Worm (Caenorhabditis elegans) whole organism, L4/young adult: ENCODE results near the gene T05C12.15.
A peak's percentile ranks its signal among the peaks of the same experiment; 100 is the strongest.

Source experiments
- W03F9.2 ChIP-seq: fragments of 150-350 bp; optimal IDR thresholded peaks from 2 replicates; lab custom pipeline; 2014; ENCODE audit warnings: missing biosample characterization, missing genetic modification characterization
- dao-5 ChIP-seq: sonication (generic microtip); optimal IDR thresholded peaks from 2 replicates; lab custom pipeline; 2016; ENCODE audit warnings: missing genotype, missing genetic modification characterization, moderate library complexity, missing compliant biosample characterization
- him-1 ChIP-seq: sonication (generic microtip); optimal IDR thresholded peaks from 2 replicates; lab custom pipeline; 2016; ENCODE audit warnings: missing genotype, missing genetic modification reagents, missing genetic modification characterization, missing compliant biosample characterization

Gene T05C12.15

DNA sequence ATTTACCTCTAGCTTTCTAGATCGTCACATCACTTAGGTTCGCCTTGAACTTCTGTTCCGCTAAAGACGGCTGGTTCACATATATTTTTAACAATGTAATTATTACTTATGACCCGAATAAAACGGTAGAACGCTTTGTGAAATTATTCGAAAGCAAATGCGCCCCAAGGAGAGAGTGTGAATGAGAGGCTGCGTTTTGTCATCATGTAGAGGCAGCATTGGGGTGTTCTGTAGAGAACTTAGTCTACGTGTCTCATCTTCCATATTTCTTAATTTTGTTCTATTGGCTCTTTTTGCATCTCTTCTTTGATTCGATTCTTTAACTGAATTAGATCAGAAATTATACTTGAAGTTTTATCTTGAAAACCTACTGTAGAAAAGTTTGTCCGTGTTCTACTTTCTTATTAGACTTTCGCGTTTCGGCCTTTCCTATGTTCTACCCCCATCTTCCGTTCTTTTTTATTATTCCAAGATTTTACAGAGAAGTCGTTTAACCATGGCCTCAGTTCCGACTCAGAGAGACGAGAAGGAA, 31.3 kb upstream of the T05C12.15 start, which contains the start of gene cdc-48.2:
TSS of gene cdc-48.2 (plus strand) at position 482 of the 532 bp plus-strand sequence.
- TF ChIP-seq him-1 (tag; lab: Kevin White, UChicago) (no peak), dao-5 (tag; lab: Kevin White, UChicago) (no peak), W03F9.2 (tag; lab: Kevin White, UChicago) (no peak)

DNA sequence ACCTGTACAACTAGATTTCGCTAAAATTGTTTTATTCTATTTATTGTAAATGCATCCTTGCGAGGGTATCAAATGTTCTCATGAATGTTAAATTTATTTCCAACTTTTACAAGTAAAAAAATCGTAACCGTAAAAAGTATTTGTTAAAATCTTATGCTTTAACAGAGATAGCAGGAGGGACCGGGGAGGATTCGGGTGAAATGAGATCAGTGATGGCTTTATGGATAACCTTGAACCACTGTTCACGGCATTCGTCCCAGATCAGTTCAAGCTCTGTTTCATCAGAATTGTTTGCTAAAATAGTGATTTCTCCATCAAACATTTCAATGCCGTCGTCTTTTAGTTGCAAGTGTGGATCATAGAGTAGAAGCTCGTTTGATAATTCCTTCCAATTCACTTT, 28.2 kb upstream of the T05C12.15 start:
- TF ChIP-seq dao-5 (tag; lab: Kevin White, UChicago) (no peak), W03F9.2 (tag; lab: Kevin White, UChicago) (no peak), him-1 (tag; lab: Kevin White, UChicago) (no peak)

DNA sequence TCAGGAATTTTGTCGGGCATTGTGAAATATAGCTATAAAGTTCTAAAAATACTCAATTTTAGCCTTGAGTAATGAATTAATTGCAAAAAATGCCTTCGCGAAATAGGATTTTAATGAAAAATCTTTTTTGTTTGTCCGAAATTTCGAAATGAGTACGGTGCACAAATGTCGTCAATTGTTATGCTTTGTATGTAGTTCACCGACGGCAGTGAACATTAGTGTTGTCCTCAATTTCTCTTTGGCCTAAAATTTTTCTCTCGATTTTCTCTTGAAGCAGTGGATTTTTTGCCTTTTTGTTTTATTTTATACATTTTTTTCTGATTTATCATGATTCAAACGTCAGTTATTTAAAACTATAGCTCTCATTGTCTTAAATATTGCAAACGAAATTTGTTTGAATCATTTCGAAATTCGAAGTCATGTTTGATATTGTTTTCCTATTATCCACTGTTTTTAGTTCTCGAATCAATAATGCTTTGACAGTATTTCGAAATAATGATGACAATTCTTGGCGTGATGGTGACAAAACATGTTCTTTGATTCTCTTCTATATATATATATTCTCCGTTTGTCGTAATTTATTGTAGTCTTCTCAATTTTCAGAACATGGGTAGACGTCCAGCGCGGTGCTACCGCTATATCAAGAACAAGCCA, 26.0 kb upstream of the T05C12.15 start, which contains the start of the genes ints-11 and rpl-10:
TSS of gene ints-11 (minus strand) at position 201 of the 654 bp plus-strand sequence.
TSS of gene rpl-10 (plus strand) at position 604 of the 654 bp plus-strand sequence.
- no peak for TF ChIP-seq dao-5 (tag; lab: Kevin White, UChicago)
- peak; percentile 76 for TF ChIP-seq W03F9.2 (tag; lab: Kevin White, UChicago)

- TF ChIP-seq dao-5 (tag; lab: Kevin White, UChicago), result no peak
- TF ChIP-seq him-1 (tag; lab: Kevin White, UChicago), result no peak
- no peak for TF ChIP-seq W03F9.2 (tag; lab: Kevin White, UChicago)
These were observed 24.8 kb upstream of the T05C12.15 start, which contains the start of gene F10B5.2 for ce11 chrII:8144543-8144942. Gene F10B5.2 (plus strand): TSS chrII:8144762.

ce11 chrII:8149930-8150329, 19.5 kb upstream of the T05C12.15 start, which contains the start of gene F10B5.3:
Gene F10B5.3 (minus strand): TSS chrII:8150030.
- no peak for TF ChIP-seq him-1 (tag; lab: Kevin White, UChicago)
- TF ChIP-seq dao-5 (tag; lab: Kevin White, UChicago), result no peak
- no peak for TF ChIP-seq W03F9.2 (tag; lab: Kevin White, UChicago)

DNA sequence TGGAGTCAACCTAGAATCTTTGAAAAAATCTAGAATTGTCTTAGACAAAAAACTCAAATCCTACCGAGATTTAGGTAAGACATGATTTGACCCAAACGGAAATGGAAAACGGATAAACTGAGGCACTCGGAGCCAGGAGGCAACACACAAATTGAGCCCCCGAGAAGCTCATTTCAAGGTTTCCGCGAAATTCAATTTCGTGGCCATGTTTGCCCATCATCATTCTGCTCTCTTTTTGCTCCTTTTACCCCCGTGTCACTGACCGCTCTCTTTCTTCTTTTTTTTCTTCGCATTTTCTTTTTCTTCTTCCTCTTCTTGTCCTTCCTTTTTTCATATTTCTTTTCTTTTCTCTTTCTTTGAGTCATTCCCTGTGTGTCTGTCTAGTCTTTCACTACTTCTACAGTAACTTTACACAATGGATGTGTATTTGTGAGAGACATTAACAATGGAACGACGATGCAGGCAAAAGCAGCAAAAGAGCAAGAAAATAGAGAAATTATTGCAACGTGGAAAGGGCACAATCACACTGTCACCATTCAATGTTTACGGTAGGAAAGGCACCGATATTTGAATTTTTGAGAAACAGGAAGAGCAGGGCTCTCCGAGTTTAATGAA, 16.6 kb upstream of the T05C12.15 start:
- TF ChIP-seq dao-5 (tag; lab: Kevin White, UChicago) (no peak), him-1 (tag; lab: Kevin White, UChicago) (no peak), W03F9.2 (tag; lab: Kevin White, UChicago) (no peak)

- TF ChIP-seq W03F9.2 (tag; lab: Kevin White, UChicago) (no peak), dao-5 (tag; lab: Kevin White, UChicago) (no peak), him-1 (tag; lab: Kevin White, UChicago) (no peak)
These were observed 12.5 kb upstream of the T05C12.15 start, which contains the start of the genes tub-1 and tmem-138 for ce11 chrII:8156845-8157373. Gene tub-1 (minus strand): TSS chrII:8156945. Gene tmem-138 (plus strand): TSS chrII:8157323.

ce11 chrII:8157991-8158390, 11.4 kb upstream of the T05C12.15 start, which contains the start of gene pch-2:
Gene pch-2 (plus strand): TSS chrII:8158349.
- TF ChIP-seq him-1 (tag; lab: Kevin White, UChicago), result no peak
- TF ChIP-seq dao-5 (tag; lab: Kevin White, UChicago), result no peak
- no peak for TF ChIP-seq W03F9.2 (tag; lab: Kevin White, UChicago)

ce11 chrII:8160916-8161315, 8.5 kb upstream of the T05C12.15 start:
- TF ChIP-seq dao-5 (tag; lab: Kevin White, UChicago) (no peak), W03F9.2 (tag; lab: Kevin White, UChicago) (no peak), him-1 (tag; lab: Kevin White, UChicago) (no peak)

DNA sequence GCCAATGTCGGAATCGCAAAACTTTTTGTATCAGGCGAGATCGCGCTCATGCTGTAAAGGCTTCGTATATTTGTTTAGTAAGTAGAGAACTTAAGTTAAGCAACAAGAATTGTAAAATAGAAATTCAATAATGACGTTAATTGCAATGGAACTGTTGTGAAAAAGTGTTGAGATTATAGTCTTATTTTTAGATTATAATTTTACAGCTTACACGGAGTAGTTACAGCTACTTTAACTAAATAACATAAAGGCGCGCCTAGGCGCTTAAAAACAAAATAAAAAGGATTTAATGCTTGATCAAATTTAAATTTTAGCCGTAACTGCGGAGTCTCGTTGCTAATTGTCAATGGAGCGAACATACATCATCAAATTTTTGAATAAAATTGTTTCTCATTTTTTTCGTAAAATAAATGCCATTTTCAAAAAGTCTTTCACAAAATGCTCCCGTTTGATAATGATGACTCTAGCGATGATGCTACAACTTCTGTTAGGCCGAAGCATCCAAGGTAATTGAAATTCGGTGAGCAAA, 7.2 kb upstream of the T05C12.15 start, which contains the start of the genes emb-27 and rrf-3:
TSS of gene emb-27 (minus strand) at position 51 of the 529 bp plus-strand sequence.
TSS of gene rrf-3 (plus strand) at position 346 of the 529 bp plus-strand sequence.
- TF ChIP-seq W03F9.2 (tag; lab: Kevin White, UChicago) (no peak), dao-5 (tag; lab: Kevin White, UChicago) (no peak), him-1 (tag; lab: Kevin White, UChicago) (no peak)

DNA sequence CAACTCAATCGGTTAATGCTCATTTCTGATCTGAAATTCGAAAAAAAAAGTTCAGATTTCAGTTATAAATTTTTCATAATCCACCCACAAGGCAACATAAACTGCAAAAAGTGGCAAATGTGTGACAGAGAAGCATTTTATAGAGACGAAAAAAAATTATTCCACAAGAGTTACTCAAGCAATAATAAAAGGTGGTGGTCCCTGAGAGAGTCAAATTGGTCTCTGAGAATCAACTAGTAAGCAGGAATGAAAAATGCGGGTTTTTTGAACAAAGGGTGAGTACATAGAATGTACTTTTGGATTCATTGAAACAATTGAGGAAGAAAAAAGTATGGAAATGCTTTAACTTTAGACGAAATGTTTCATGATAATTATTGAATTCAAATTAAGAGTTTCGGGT, 991 bp downstream of the T05C12.15 start, which contains the start of gene T05C12.11:
TSS of gene T05C12.11 (minus strand) at position 101 of the 400 bp plus-strand sequence.
- TF ChIP-seq dao-5 (tag; lab: Kevin White, UChicago), result no peak
- TF ChIP-seq W03F9.2 (tag; lab: Kevin White, UChicago), result no peak
- TF ChIP-seq him-1 (tag; lab: Kevin White, UChicago), result no peak

- TF ChIP-seq W03F9.2 (tag; lab: Kevin White, UChicago) (no peak), dao-5 (tag; lab: Kevin White, UChicago) (no peak), him-1 (tag; lab: Kevin White, UChicago) (no peak)
These were observed 4.1 kb downstream of the T05C12.15 start, which contains the start of the genes decr-1.3 and T05C12.1 for ce11 chrII:8173449-8173848. Gene decr-1.3 (minus strand): TSS chrII:8173549. Gene T05C12.1 (plus strand): TSS chrII:8173680.
